Fruit fly (Drosophila melanogaster) whole organism, pupa: ENCODE measurements around the gene ssx.

Experiments
- CG12605 ChIP-seq: fragments of 200-800 bp; sonication (Bioruptor generic); IDR thresholded peaks from 2 replicates; pipeline ENCODE4 v1.3.6; 2022; ENCODE audit warnings: missing biosample characterization, missing genetic modification characterization
- CG17806 ChIP-seq: fragments of 200-800 bp; sonication (Bioruptor generic); optimal IDR thresholded peaks from 2 replicates; lab custom pipeline; 2018; ENCODE audit warnings: missing biosample characterization, mild to moderate bottlenecking, missing genetic modification characterization, moderate library complexity
- CG34367 ChIP-seq: fragments of 200-800 bp; sonication (Bioruptor generic); optimal IDR thresholded peaks from 2 replicates; lab custom pipeline; 2018; ENCODE audit warnings: missing biosample characterization, mild to moderate bottlenecking, missing genetic modification characterization
- CG9948 ChIP-seq: fragments of 200-800 bp; sonication (Bioruptor generic); optimal IDR thresholded peaks from 2 replicates; lab custom pipeline; 2018; ENCODE audit warnings: missing biosample characterization, mild to moderate bottlenecking, missing genetic modification characterization, moderate library complexity
- D1 ChIP-seq: fragments of 200-800 bp; sonication (Bioruptor generic); optimal IDR thresholded peaks from 2 replicates; lab custom pipeline; 2018; ENCODE audit warnings: missing biosample characterization, mild to moderate bottlenecking, missing genetic modification characterization, moderate library complexity
- Ets98B ChIP-seq: fragments of 200-800 bp; sonication (Bioruptor generic); IDR thresholded peaks from 2 replicates; pipeline ENCODE4 v1.3.6; 2022; ENCODE audit warnings: missing biosample characterization, missing genetic modification characterization
- fd96Ca ChIP-seq: fragments of 200-800 bp; sonication (Bioruptor generic); IDR thresholded peaks from 3 replicates; pipeline ENCODE4 v1.3.6; 2022; ENCODE audit warnings: missing biosample characterization, missing genetic modification characterization
- rn ChIP-seq: fragments of 200-800 bp; sonication (Bioruptor generic); IDR thresholded peaks from 2 replicates; pipeline ENCODE4 v1.3.6; 2022; ENCODE audit warnings: missing biosample characterization, missing genetic modification characterization

- no peak for TF ChIP-seq CG12605 (GFP tag; lab: Robert Waterston, UW)
- no peak for TF ChIP-seq Ets98B (GFP tag; lab: Robert Waterston, UW)
- TF ChIP-seq CG9948 (tag; lab: Kevin White, UChicago), result no peak
- no peak for TF ChIP-seq fd96Ca (GFP tag; lab: Robert Waterston, UW)
- no peak for TF ChIP-seq CG17806
- TF ChIP-seq CG34367 (tag; lab: Kevin White, UChicago), result no peak
- no peak for TF ChIP-seq D1 (tag; lab: Kevin White, UChicago)
- TF ChIP-seq rn, result no peak
Measured at dm6 chrX:1381413-1381991, 11.1 kb downstream of the ssx start.
